Worm (Caenorhabditis elegans) whole organism, L2 larva: ENCODE data around the gene K02D10.3.

Experiments used
- aly-2 ChIP-seq: fragments of 150-350 bp; optimal IDR thresholded peaks from 2 replicates; lab custom pipeline; 2014; ENCODE audit warnings: missing biosample characterization, missing genetic modification characterization
- elt-1 ChIP-seq: fragments of 150-350 bp; optimal IDR thresholded peaks from 2 replicates; lab custom pipeline; 2014; ENCODE audit warnings: missing biosample characterization, missing genetic modification characterization
- lin-13 ChIP-seq: fragments of 150-350 bp; optimal IDR thresholded peaks from 2 replicates; lab custom pipeline; 2014; ENCODE audit warnings: missing biosample characterization, missing genetic modification reagents, missing genetic modification characterization
- lin-39 ChIP-seq: fragments of 150-350 bp; optimal IDR thresholded peaks from 2 replicates; lab custom pipeline; 2014; ENCODE audit warnings: missing biosample characterization, missing genetic modification reagents, missing genetic modification characterization
- lsy-2 ChIP-seq, 2 experiments: fragments of 150-350 bp in 1 of 2; sonication (generic microtip) in 1 of 2; optimal IDR thresholded peaks; 2 replicates each; lab custom pipeline; 2014 to 2017; ENCODE audit warnings: missing biosample characterization in 2 of 2, missing genetic modification characterization in 2 of 2
- mbf-1 ChIP-seq: sonication (generic microtip); optimal IDR thresholded peaks from 2 replicates; lab custom pipeline; 2017; ENCODE audit warnings: missing biosample characterization, missing genetic modification characterization
- mdl-1 ChIP-seq, 2 experiments: fragments of 150-350 bp in 1 of 2; sonication (generic microtip) in 1 of 2; optimal IDR thresholded peaks; 2 replicates each; lab custom pipeline; 2017; ENCODE audit warnings: missing biosample characterization in 2 of 2, missing genetic modification characterization in 2 of 2
- nhr-25 ChIP-seq: fragments of 150-350 bp; sonication (generic microtip); optimal IDR thresholded peaks from 3 replicates; lab custom pipeline; 2014; ENCODE audit warnings: missing biosample characterization, missing genetic modification characterization
- nhr-77 ChIP-seq: fragments of 150-350 bp; optimal IDR thresholded peaks from 2 replicates; lab custom pipeline; 2014; ENCODE audit warnings: missing biosample characterization, missing genetic modification characterization
- peb-1 ChIP-seq: fragments of 150-350 bp; optimal IDR thresholded peaks from 2 replicates; lab custom pipeline; 2014; ENCODE audit warnings: missing biosample characterization, missing genetic modification characterization
- sma-3 ChIP-seq: sonication (generic microtip); optimal IDR thresholded peaks from 2 replicates; lab custom pipeline; 2016; ENCODE audit warnings: missing genetic modification reagents, missing genetic modification characterization, missing compliant biosample characterization
- zag-1 ChIP-seq: fragments of 150-350 bp; optimal IDR thresholded peaks from 2 replicates; lab custom pipeline; 2014; ENCODE audit warnings: missing biosample characterization, missing genetic modification characterization
- ztf-11 ChIP-seq: sonication (generic microtip); optimal IDR thresholded peaks from 2 replicates; lab custom pipeline; 2017; ENCODE audit warnings: missing biosample characterization, missing genetic modification characterization

ce11 chrIII:8771851-8772250 is at the start of gene K02D10.3:
- TF ChIP-seq lsy-2 (tag; optimal IDR thresholded peaks at IDR 0.05; lab: Kevin White, UChicago) (no peak), lin-39 (no peak), mdl-1 (tag; optimal IDR thresholded peaks at IDR 0.05; lab: Kevin White, UChicago) (no peak), nhr-77 (tag; lab: Kevin White, UChicago) (no peak), ztf-11 (no peak), zag-1 (no peak), sma-3 (GFP tag; lab: Kevin White, UChicago) (no peak), lin-13 (no peak), elt-1 (no peak), peb-1 (tag; lab: Kevin White, UChicago) (no peak), aly-2 (no peak), mbf-1 (tag; lab: Kevin White, UChicago) (no peak), nhr-25 (no peak)
